Worm (Caenorhabditis elegans) whole organism, L3 larva: Measurements from ENCODE around the gene clec-196.

Experiments used
- R02D3.7 ChIP-seq: fragments of 150-350 bp; optimal IDR thresholded peaks from 2 replicates; lab custom pipeline; 2014; ENCODE audit warnings: missing biosample characterization, missing genetic modification characterization
- ZK546.5 ChIP-seq: sonication (generic microtip); optimal IDR thresholded peaks from 2 replicates; lab custom pipeline; 2017; ENCODE audit warnings: missing biosample characterization, missing genetic modification characterization
- aly-2 ChIP-seq: fragments of 150-350 bp; optimal IDR thresholded peaks from 2 replicates; lab custom pipeline; 2014; ENCODE audit warnings: missing biosample characterization, missing genetic modification characterization
- ama-1 ChIP-seq: fragments of 150-350 bp; optimal IDR thresholded peaks from 2 replicates; lab custom pipeline; 2018
- ceh-28 ChIP-seq: fragments of 150-350 bp; optimal IDR thresholded peaks from 2 replicates; lab custom pipeline; 2014; ENCODE audit warnings: missing biosample characterization, missing genetic modification reagents, missing genetic modification characterization
- ceh-82 ChIP-seq: fragments of 150-350 bp; optimal IDR thresholded peaks from 2 replicates; lab custom pipeline; 2014; ENCODE audit warnings: missing biosample characterization, missing genetic modification characterization
- daf-12 ChIP-seq: fragments of 150-350 bp; optimal IDR thresholded peaks from 2 replicates; lab custom pipeline; 2014; ENCODE audit warnings: missing biosample characterization, missing genetic modification reagents, missing genetic modification characterization
- egl-5 ChIP-seq: fragments of 150-350 bp; optimal IDR thresholded peaks from 2 replicates; lab custom pipeline; 2017; ENCODE audit warnings: missing biosample characterization, missing genetic modification reagents, missing genetic modification characterization, inconsistent platforms
- elt-1 ChIP-seq: fragments of 150-350 bp; optimal IDR thresholded peaks from 2 replicates; lab custom pipeline; 2014; ENCODE audit warnings: missing biosample characterization, missing genetic modification characterization
- elt-2 ChIP-seq: sonication (generic microtip); optimal IDR thresholded peaks from 2 replicates; lab custom pipeline; 2016; ENCODE audit warnings: missing genetic modification reagents, mild to moderate bottlenecking, missing genetic modification characterization, missing compliant biosample characterization
- elt-3 ChIP-seq, 3 experiments: fragments of 150-350 bp in 1 of 3; sonication (generic microtip) in 2 of 3; optimal IDR thresholded peaks; 2 replicates in 2 of 3; 4 replicates in 1 of 3; lab custom pipeline; 2014 to 2017; ENCODE audit warnings: missing biosample characterization in 3 of 3, missing genetic modification characterization in 3 of 3
- eor-1 ChIP-seq, 2 experiments: fragments of 150-350 bp; optimal IDR thresholded peaks; 2 replicates each; lab custom pipeline; 2014 to 2018; ENCODE audit warnings: missing biosample characterization in 2 of 2, missing genetic modification characterization in 2 of 2
- fkh-10 ChIP-seq: sonication (generic microtip); optimal IDR thresholded peaks from 2 replicates; lab custom pipeline; 2017; ENCODE audit warnings: missing biosample characterization, missing genetic modification reagents, missing genetic modification characterization
- fkh-2 ChIP-seq: fragments of 150-350 bp; optimal IDR thresholded peaks from 2 replicates; lab custom pipeline; 2014; ENCODE audit warnings: missing biosample characterization, missing genetic modification reagents, missing genetic modification characterization
- fos-1 ChIP-seq: fragments of 150-350 bp; optimal IDR thresholded peaks from 2 replicates; lab custom pipeline; 2014; ENCODE audit warnings: missing biosample characterization, missing genetic modification characterization
- hmg-11 ChIP-seq: sonication (generic microtip); optimal IDR thresholded peaks from 2 replicates; lab custom pipeline; 2016; ENCODE audit warnings: missing genetic modification characterization, missing compliant biosample characterization
- jun-1 ChIP-seq: fragments of 150-350 bp; optimal IDR thresholded peaks from 2 replicates; lab custom pipeline; 2014; ENCODE audit warnings: missing biosample characterization, missing genetic modification reagents, missing genetic modification characterization
- mdl-1 ChIP-seq: fragments of 150-350 bp; optimal IDR thresholded peaks from 2 replicates; lab custom pipeline; 2014; ENCODE audit warnings: missing biosample characterization, missing genetic modification characterization
- mml-1 ChIP-seq: fragments of 150-350 bp; sonication (generic microtip); optimal IDR thresholded peaks from 3 replicates; lab custom pipeline; 2014; ENCODE audit warnings: missing biosample characterization, missing genetic modification characterization
- nhr-11 ChIP-seq: fragments of 150-350 bp; optimal IDR thresholded peaks from 2 replicates; lab custom pipeline; 2014; ENCODE audit warnings: missing biosample characterization, missing genetic modification characterization
- nhr-12 ChIP-seq: fragments of 150-350 bp; optimal IDR thresholded peaks from 2 replicates; lab custom pipeline; 2014; ENCODE audit warnings: missing biosample characterization, missing genetic modification characterization
- nhr-23 ChIP-seq: fragments of 150-350 bp; optimal IDR thresholded peaks from 2 replicates; lab custom pipeline; 2014; ENCODE audit warnings: missing biosample characterization, missing genetic modification reagents, missing genetic modification characterization
- nhr-25 ChIP-seq: sonication (generic microtip); optimal IDR thresholded peaks from 2 replicates; lab custom pipeline; 2017; ENCODE audit warnings: missing biosample characterization, missing genetic modification characterization
- nhr-28 ChIP-seq: fragments of 150-350 bp; optimal IDR thresholded peaks from 2 replicates; lab custom pipeline; 2014; ENCODE audit warnings: missing biosample characterization, missing genetic modification characterization
- nhr-43 ChIP-seq: sonication (generic microtip); optimal IDR thresholded peaks from 2 replicates; lab custom pipeline; 2016; ENCODE audit warnings: mild to moderate bottlenecking, missing genetic modification characterization, missing compliant biosample characterization; ENCODE audit not compliant: poor library complexity, severe bottlenecking
- nhr-67 ChIP-seq: fragments of 150-350 bp; optimal IDR thresholded peaks from 2 replicates; lab custom pipeline; 2014; ENCODE audit warnings: missing biosample characterization, missing genetic modification characterization
- nhr-77 ChIP-seq: fragments of 150-350 bp; optimal IDR thresholded peaks from 2 replicates; lab custom pipeline; 2014; ENCODE audit warnings: missing biosample characterization, missing genetic modification characterization
- pqm-1 ChIP-seq: fragments of 150-350 bp; optimal IDR thresholded peaks from 2 replicates; lab custom pipeline; 2017; ENCODE audit warnings: missing biosample characterization, missing genetic modification characterization, inconsistent platforms
- sea-2 ChIP-seq: fragments of 150-350 bp; sonication (generic microtip); optimal IDR thresholded peaks from 4 replicates; lab custom pipeline; 2014; ENCODE audit warnings: missing biosample characterization, missing genetic modification reagents, missing genetic modification characterization
- skn-1 ChIP-seq: fragments of 150-350 bp; optimal IDR thresholded peaks from 2 replicates; lab custom pipeline; 2014; ENCODE audit warnings: missing biosample characterization, missing genetic modification characterization
- snpc-4 ChIP-seq: fragments of 150-350 bp; optimal IDR thresholded peaks from 2 replicates; lab custom pipeline; 2014; ENCODE audit warnings: missing biosample characterization, missing genetic modification characterization
- tbx-2 ChIP-seq: sonication (generic microtip); optimal IDR thresholded peaks from 2 replicates; lab custom pipeline; 2016; ENCODE audit warnings: mild to moderate bottlenecking, missing genetic modification characterization, missing compliant biosample characterization
- unc-39 ChIP-seq: sonication (generic microtip); optimal IDR thresholded peaks from 4 replicates; lab custom pipeline; 2017; ENCODE audit warnings: missing biosample characterization, missing genetic modification characterization
- unc-62 ChIP-seq: fragments of 150-350 bp; sonication (generic microtip); optimal IDR thresholded peaks from 4 replicates; lab custom pipeline; 2014; ENCODE audit warnings: missing biosample characterization, missing genetic modification reagents, missing genetic modification characterization
- zag-1 ChIP-seq: fragments of 150-350 bp; optimal IDR thresholded peaks from 2 replicates; lab custom pipeline; 2014; ENCODE audit warnings: missing biosample characterization, missing genetic modification characterization
- ztf-11 ChIP-seq: fragments of 150-350 bp; optimal IDR thresholded peaks from 2 replicates; lab custom pipeline; 2014; ENCODE audit warnings: missing biosample characterization, missing genetic modification characterization
- ztf-4 ChIP-seq: fragments of 150-350 bp; optimal IDR thresholded peaks from 2 replicates; lab custom pipeline; 2014; ENCODE audit warnings: missing biosample characterization, missing genetic modification characterization

The clec-196 gene

ce11 chrIV:17249691-17250181 is 27.0 kb upstream of the clec-196 start, which contains the start of gene eelo-2 (continued):
- TF ChIP-seq daf-12 (tag; lab: Kevin White, UChicago) (peak; percentile 40), nhr-77 (peak; percentile 88), nhr-43 (tag; lab: Kevin White, UChicago) (peak; percentile 98), ama-1 (peak; percentile 88), unc-62 (GFP tag; lab: Kevin White, UChicago) (peak; percentile 65), R02D3.7 (tag; lab: Kevin White, UChicago) (peak; percentile 93), nhr-11 (tag; lab: Kevin White, UChicago) (peak; percentile 94), eor-1 (tag; optimal IDR thresholded peaks at IDR 0.05; lab: Kevin White, UChicago) (no peak), ZK546.5 (tag; lab: Kevin White, UChicago) (peak; percentile 59), sea-2 (GFP tag; lab: Kevin White, UChicago) (no peak), mdl-1 (tag; lab: Kevin White, UChicago) (no peak), ztf-11 (no peak), egl-5 (peak; percentile 93), mml-1 (tag; lab: Kevin White, UChicago) (no peak), fkh-10 (GFP tag; lab: Kevin White, UChicago) (peak; percentile 94), fos-1 (tag; lab: Kevin White, UChicago) (peak; percentile 64), nhr-67 (tag; lab: Kevin White, UChicago) (peak; percentile 40), skn-1 (tag; lab: Kevin White, UChicago) (peak; percentile 96)

- TF ChIP-seq nhr-23, result no peak
- no peak for TF ChIP-seq nhr-12 (tag; lab: Kevin White, UChicago)
- no peak for TF ChIP-seq elt-1 (tag; lab: Kevin White, UChicago)
- no peak for TF ChIP-seq unc-62 (GFP tag; lab: Kevin White, UChicago)
- TF ChIP-seq hmg-11, result no peak
- no peak for TF ChIP-seq mml-1 (tag; lab: Kevin White, UChicago)
- TF ChIP-seq tbx-2 (tag; lab: Kevin White, UChicago), result no peak
- TF ChIP-seq snpc-4 (tag; lab: Kevin White, UChicago), result no peak
- TF ChIP-seq nhr-77, result no peak
- TF ChIP-seq zag-1, result no peak
- TF ChIP-seq sea-2 (GFP tag; lab: Kevin White, UChicago), result no peak
Measured at ce11 chrIV:17253435-17253834, 23.3 kb upstream of the clec-196 start.

DNA sequence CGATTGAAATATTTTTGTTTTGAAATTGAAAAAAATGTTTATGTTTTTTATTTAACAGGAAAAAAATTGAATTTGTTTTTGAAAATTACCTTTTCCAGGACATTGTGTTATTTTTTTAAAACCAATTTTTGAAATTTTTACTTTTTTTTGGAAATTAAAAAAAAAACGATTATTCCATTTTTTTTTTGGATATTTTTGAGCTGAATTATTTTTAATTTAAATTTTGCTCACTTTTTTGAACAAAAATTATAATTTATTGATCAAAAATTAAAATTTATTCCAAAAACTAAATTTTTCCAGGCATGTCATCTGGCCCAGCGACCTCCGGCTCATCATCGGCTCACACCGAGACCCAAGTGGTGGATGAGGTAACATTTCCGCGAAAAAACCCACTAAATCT is 21.8 kb upstream of the clec-196 start, which contains the start of gene gtf-2E1:
gtf-2E1 (plus strand) TSS at position 301 of the 400 bp plus-strand sequence.
- TF ChIP-seq nhr-28 (tag; lab: Kevin White, UChicago) (no peak), ceh-82 (tag; lab: Kevin White, UChicago) (no peak), ceh-28 (tag; lab: Kevin White, UChicago) (no peak), fkh-10 (GFP tag; lab: Kevin White, UChicago) (no peak), elt-2 (tag; lab: Kevin White, UChicago) (no peak), snpc-4 (tag; lab: Kevin White, UChicago) (no peak), unc-62 (GFP tag; lab: Kevin White, UChicago) (no peak), fkh-2 (tag; lab: Kevin White, UChicago) (no peak), tbx-2 (tag; lab: Kevin White, UChicago) (no peak), eor-1 (tag; optimal IDR thresholded peaks at IDR 0.05; lab: Kevin White, UChicago) (no peak), egl-5 (no peak), zag-1 (no peak), ztf-11 (no peak), nhr-25 (tag; lab: Kevin White, UChicago) (no peak), mml-1 (tag; lab: Kevin White, UChicago) (no peak), nhr-77 (no peak)
- TF ChIP-seq, all 47 proteins: peak for 0

DNA sequence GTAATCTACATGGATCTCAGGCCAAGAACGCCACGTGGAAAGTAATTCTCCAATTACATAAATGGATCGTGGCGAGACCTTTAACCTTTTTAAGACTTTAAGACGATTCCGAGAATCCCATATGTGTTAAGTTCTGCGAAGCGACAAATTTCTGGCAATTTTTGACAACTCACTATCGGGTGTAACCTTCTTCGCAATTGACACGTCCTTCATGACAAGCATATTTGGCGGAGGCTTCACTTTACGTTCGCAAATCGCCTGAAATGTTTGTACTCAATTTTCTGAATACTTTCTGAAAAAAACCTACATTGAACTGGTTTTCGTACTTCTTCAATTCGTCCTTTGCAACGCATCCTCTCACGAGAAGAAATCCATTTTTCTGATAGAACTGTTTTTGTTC is 17.9 kb upstream of the clec-196 start:
- TF ChIP-seq ZK546.5 (tag; lab: Kevin White, UChicago) (no peak), ama-1 (no peak), fos-1 (tag; lab: Kevin White, UChicago) (no peak), nhr-67 (tag; lab: Kevin White, UChicago) (no peak), egl-5 (no peak), pqm-1 (tag; lab: Kevin White, UChicago) (no peak), aly-2 (tag; lab: Kevin White, UChicago) (no peak), jun-1 (tag; lab: Kevin White, UChicago) (no peak)

DNA sequence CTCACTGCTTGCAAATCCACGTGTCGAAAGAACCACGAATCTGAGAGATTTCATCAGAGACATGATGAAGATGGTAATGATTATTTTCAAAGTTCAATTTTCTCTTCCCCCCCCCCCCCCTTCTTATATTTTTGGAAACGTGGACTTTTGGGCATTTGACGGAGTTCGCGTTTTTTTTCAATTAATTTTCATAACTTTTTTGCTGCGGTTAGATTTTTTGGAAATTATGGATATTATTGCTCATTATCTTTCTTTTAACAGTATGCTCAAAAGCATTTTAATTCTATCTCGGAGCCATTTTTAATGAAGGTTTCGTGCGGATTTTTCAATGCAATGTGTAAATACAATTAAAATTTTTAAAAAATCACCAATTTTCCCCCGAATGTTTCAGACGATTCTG is 17.4 kb upstream of the clec-196 start, which contains the start of gene phyh-1:
phyh-1 (minus strand) TSS at position 101 of the 400 bp plus-strand sequence.
- TF ChIP-seq hmg-11 (no peak), zag-1 (no peak), unc-62 (GFP tag; lab: Kevin White, UChicago) (no peak), pqm-1 (tag; lab: Kevin White, UChicago) (no peak), nhr-43 (tag; lab: Kevin White, UChicago) (no peak), skn-1 (tag; lab: Kevin White, UChicago) (no peak), nhr-12 (tag; lab: Kevin White, UChicago) (no peak), ztf-11 (no peak), ztf-4 (tag; lab: Kevin White, UChicago) (no peak), elt-1 (tag; lab: Kevin White, UChicago) (no peak), elt-3 (tag; optimal IDR thresholded peaks at IDR 0.05; lab: Kevin White, UChicago) (no peak), tbx-2 (tag; lab: Kevin White, UChicago) (no peak), mml-1 (tag; lab: Kevin White, UChicago) (no peak), ama-1 (no peak), unc-39 (tag; lab: Kevin White, UChicago) (no peak)
- TF ChIP-seq, all 47 proteins: peak for 0
